Fruit fly (Drosophila melanogaster): ENCODE measurements around the gene Gr93b.

The Gr93b gene

DNA sequence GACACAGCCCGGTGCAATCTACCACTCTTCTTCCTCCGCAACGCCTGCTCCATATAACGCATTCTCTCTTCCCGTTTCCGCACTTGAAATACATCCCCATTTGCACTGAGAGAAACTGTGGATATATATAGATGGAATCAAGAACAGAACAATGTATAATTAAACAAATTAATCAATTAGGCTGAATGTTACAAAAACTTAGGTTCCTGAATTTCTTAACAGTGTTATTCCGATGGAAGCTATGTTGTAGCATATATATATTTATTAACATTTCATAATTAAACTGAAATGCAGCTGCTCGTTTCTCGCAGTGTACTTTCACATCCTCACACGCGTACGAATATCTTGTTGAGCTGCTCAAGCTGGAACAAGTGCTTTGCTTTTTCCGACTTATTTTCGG, 15.9 kb upstream of the Gr93b start:
- TF ChIP-seq CG34224 (GFP tag; IDR thresholded peaks at IDR 0.05; ENCODE audit: partially characterized antibody) (no peak), dati (GFP tag; IDR thresholded peaks at IDR 0.05) (no peak), Atf3 (GFP tag; optimal IDR thresholded peaks at IDR 0.05) (no peak), CG30431 (GFP tag; optimal IDR thresholded peaks at IDR 0.05) (peak; percentile 50), nerfin-2 (GFP tag; IDR thresholded peaks at IDR 0.05; ENCODE audit: partially characterized antibody) (no peak), Eip74EF (GFP tag; optimal IDR thresholded peaks at IDR 0.05) (peak in 1 of 2 experiments; percentile 37), Dll (GFP tag; IDR thresholded peaks at IDR 0.05; ENCODE audit: partially characterized antibody) (no peak), CTCF (GFP tag; optimal IDR thresholded peaks at IDR 0.05) (no peak), schlank (tag; optimal IDR thresholded peaks at IDR 0.05) (no peak), Bdp1 (GFP tag; optimal IDR thresholded peaks at IDR 0.05) (no peak), scrt (GFP tag; optimal IDR thresholded peaks at IDR 0.05) (no peak), twi (tag; optimal IDR thresholded peaks at IDR 0.05) (peak; percentile 24), HmgD (GFP tag; optimal IDR thresholded peaks at IDR 0.05) (no peak), unc-4 (GFP tag; IDR thresholded peaks at IDR 0.05; ENCODE audit: partially characterized antibody) (no peak), Meics (GFP tag; optimal IDR thresholded peaks at IDR 0.05) (no peak), CG3847 (GFP tag; IDR thresholded peaks at IDR 0.05) (0 out of 2 replicates have a peak, but pooled peaks have one; percentile 29), CG9797 (GFP tag; optimal IDR thresholded peaks at IDR 0.05) (no peak), CG12236 (GFP tag; optimal IDR thresholded peaks at IDR 0.05) (peak; percentile 47), CG12104 (GFP tag; optimal IDR thresholded peaks at IDR 0.05) (no peak), Sry-δ (GFP tag; optimal IDR thresholded peaks at IDR 0.05) (no peak), D19B (GFP tag; optimal IDR thresholded peaks at IDR 0.05) (no peak), pum (GFP tag; optimal IDR thresholded peaks at IDR 0.05) (peak; percentile 26), CG11398 (GFP tag; optimal IDR thresholded peaks at IDR 0.05) (no peak), CG18476 (GFP tag; optimal IDR thresholded peaks at IDR 0.05) (peak; percentile 18), CG33557 (GFP tag; optimal IDR thresholded peaks at IDR 0.05) (peak; percentile 57), CG33213 (GFP tag; optimal IDR thresholded peaks at IDR 0.05) (no peak), CG7372 (GFP tag; IDR thresholded peaks at IDR 0.05) (no peak), ara (GFP tag; IDR thresholded peaks at IDR 0.05) (peak; percentile 54; the same call in 1 of the 2 replicates), pros (GFP tag; optimal IDR thresholded peaks at IDR 0.05) (no peak), CG17361 (GFP tag; IDR thresholded peaks at IDR 0.05) (peak; percentile 61; the same call in 2 of the 3 replicates), HHEX (GFP tag; optimal IDR thresholded peaks at IDR 0.05) (peak; percentile 8), Hr78 (GFP tag; optimal IDR thresholded peaks at IDR 0.05) (peak in 1 of 2 experiments; percentile 13), Hsf (GFP tag; optimal IDR thresholded peaks at IDR 0.05) (peak; percentile 41), org-1 (GFP tag; optimal IDR thresholded peaks at IDR 0.05) (peak; percentile 2), maf-S (GFP tag; optimal IDR thresholded peaks at IDR 0.05) (no peak), YL-1 (GFP tag; optimal IDR thresholded peaks at IDR 0.05) (no peak), fd102C (GFP tag; optimal IDR thresholded peaks at IDR 0.05) (peak; percentile 16), CG10147 (GFP tag; optimal IDR thresholded peaks at IDR 0.05) (no peak), ab (GFP tag; optimal IDR thresholded peaks at IDR 0.05) (no peak), CG17328 (GFP tag; IDR thresholded peaks at IDR 0.05) (peak; percentile 53; the same call in 1 of the 2 replicates), CG15514 (GFP tag; optimal IDR thresholded peaks at IDR 0.05) (no peak), CG4424 (GFP tag; optimal IDR thresholded peaks at IDR 0.05) (peak; percentile 47), CG5245 (GFP tag; optimal IDR thresholded peaks at IDR 0.05) (peak; percentile 8), HmgZ (tag; optimal IDR thresholded peaks at IDR 0.05) (no peak), Mad (GFP tag; optimal IDR thresholded peaks at IDR 0.05) (peak; percentile 30), CG6254 (GFP tag; optimal IDR thresholded peaks at IDR 0.05) (peak; percentile 40), CG14667 (GFP tag; IDR thresholded peaks at IDR 0.05) (no peak), CG13287 (GFP tag; IDR thresholded peaks at IDR 0.05; ENCODE audit: partially characterized antibody) (no peak), Gug (GFP tag; IDR thresholded peaks at IDR 0.05) (no peak), H15 (GFP tag; IDR thresholded peaks at IDR 0.05) (no peak; the same call in 2 of the 3 replicates)
